Worm (Caenorhabditis elegans) whole organism, L4/young adult: Measurements from ENCODE around the gene sip-1.

ENCODE experiments used
- W03F9.2 ChIP-seq: fragments of 150-350 bp; optimal IDR thresholded peaks from 2 replicates; lab custom pipeline; 2014; ENCODE audit warnings: missing biosample characterization, missing genetic modification characterization
- dao-5 ChIP-seq: sonication (generic microtip); optimal IDR thresholded peaks from 2 replicates; lab custom pipeline; 2016; ENCODE audit warnings: missing genotype, missing genetic modification characterization, moderate library complexity, missing compliant biosample characterization
- him-1 ChIP-seq: sonication (generic microtip); optimal IDR thresholded peaks from 2 replicates; lab custom pipeline; 2016; ENCODE audit warnings: missing genotype, missing genetic modification reagents, missing genetic modification characterization, missing compliant biosample characterization

sip-1 gene

ce11 chrIII:10506699-10507248, at the start of gene sip-1, which contains the start of gene sly-1:
TSS of gene sip-1 (minus strand) at chrIII:10506801.
TSS of gene sly-1 (plus strand) at chrIII:10507058.
- no peak for TF ChIP-seq him-1 (tag; lab: Kevin White, UChicago)
- TF ChIP-seq W03F9.2 (tag; lab: Kevin White, UChicago) = peak; percentile 84
- TF ChIP-seq dao-5 (tag; lab: Kevin White, UChicago) = no peak

ce11 chrIII:10552929-10553328, 46.3 kb upstream of the sip-1 start, which contains the start of gene T21C12.8:
TSS of gene T21C12.8 (minus strand) at chrIII:10553029.
- no peak for TF ChIP-seq W03F9.2 (tag; lab: Kevin White, UChicago)

- TF ChIP-seq dao-5 (tag; lab: Kevin White, UChicago) (no peak), him-1 (tag; lab: Kevin White, UChicago) (no peak), W03F9.2 (tag; lab: Kevin White, UChicago) (no peak)
These were observed 32.2 kb upstream of the sip-1 start, which contains the start of gene nlp-68 for ce11 chrIII:10538757-10539213. TSS of gene nlp-68 (minus strand) at chrIII:10539163.

- TF ChIP-seq him-1 (tag; lab: Kevin White, UChicago) (no peak), W03F9.2 (tag; lab: Kevin White, UChicago) (no peak), dao-5 (tag; lab: Kevin White, UChicago) (no peak)
These were observed 31.0 kb upstream of the sip-1 start for ce11 chrIII:10537558-10537957.

ce11 chrIII:10537003-10537402, 30.4 kb upstream of the sip-1 start:
- no peak for TF ChIP-seq dao-5 (tag; lab: Kevin White, UChicago)
- no peak for TF ChIP-seq W03F9.2 (tag; lab: Kevin White, UChicago)
- TF ChIP-seq him-1 (tag; lab: Kevin White, UChicago) = no peak

ce11 chrIII:10536087-10536723, 29.6 kb upstream of the sip-1 start:
- TF ChIP-seq him-1 (tag; lab: Kevin White, UChicago) (no peak), W03F9.2 (tag; lab: Kevin White, UChicago) (no peak), dao-5 (tag; lab: Kevin White, UChicago) (no peak)

- TF ChIP-seq W03F9.2 (tag; lab: Kevin White, UChicago) = no peak
These were observed 28.6 kb upstream of the sip-1 start, which contains the start of gene hpd-1 for ce11 chrIII:10535226-10535625. TSS of gene hpd-1 (plus strand) at chrIII:10535526.

- no peak for TF ChIP-seq W03F9.2 (tag; lab: Kevin White, UChicago)
- no peak for TF ChIP-seq dao-5 (tag; lab: Kevin White, UChicago)
- no peak for TF ChIP-seq him-1 (tag; lab: Kevin White, UChicago)
These were observed 27.6 kb upstream of the sip-1 start for ce11 chrIII:10534191-10534590.

ce11 chrIII:10533310-10533709, 26.7 kb upstream of the sip-1 start:
- TF ChIP-seq W03F9.2 (tag; lab: Kevin White, UChicago) (no peak), him-1 (tag; lab: Kevin White, UChicago) (no peak), dao-5 (tag; lab: Kevin White, UChicago) (no peak)

- TF ChIP-seq him-1 (tag; lab: Kevin White, UChicago) = no peak
- TF ChIP-seq dao-5 (tag; lab: Kevin White, UChicago) = no peak
- no peak for TF ChIP-seq W03F9.2 (tag; lab: Kevin White, UChicago)
These were observed 20.8 kb upstream of the sip-1 start for ce11 chrIII:10527446-10527845.

- TF ChIP-seq W03F9.2 (tag; lab: Kevin White, UChicago) (no peak), him-1 (tag; lab: Kevin White, UChicago) (no peak), dao-5 (tag; lab: Kevin White, UChicago) (no peak)
These were observed 19.3 kb upstream of the sip-1 start for ce11 chrIII:10525927-10526326.

ce11 chrIII:10524823-10525222, 18.2 kb upstream of the sip-1 start:
- no peak for TF ChIP-seq him-1 (tag; lab: Kevin White, UChicago)
- TF ChIP-seq W03F9.2 (tag; lab: Kevin White, UChicago) = no peak
- no peak for TF ChIP-seq dao-5 (tag; lab: Kevin White, UChicago)

ce11 chrIII:10523025-10523424, 16.4 kb upstream of the sip-1 start:
- TF ChIP-seq him-1 (tag; lab: Kevin White, UChicago) = no peak
- TF ChIP-seq W03F9.2 (tag; lab: Kevin White, UChicago) = no peak
- no peak for TF ChIP-seq dao-5 (tag; lab: Kevin White, UChicago)

- no peak for TF ChIP-seq dao-5 (tag; lab: Kevin White, UChicago)
- no peak for TF ChIP-seq W03F9.2 (tag; lab: Kevin White, UChicago)
- TF ChIP-seq him-1 (tag; lab: Kevin White, UChicago) = no peak
These were observed 14.6 kb upstream of the sip-1 start for ce11 chrIII:10521219-10521618.
